Fruit fly (Drosophila melanogaster): ENCODE data around the gene CG12811.

Gene CG12811

DNA sequence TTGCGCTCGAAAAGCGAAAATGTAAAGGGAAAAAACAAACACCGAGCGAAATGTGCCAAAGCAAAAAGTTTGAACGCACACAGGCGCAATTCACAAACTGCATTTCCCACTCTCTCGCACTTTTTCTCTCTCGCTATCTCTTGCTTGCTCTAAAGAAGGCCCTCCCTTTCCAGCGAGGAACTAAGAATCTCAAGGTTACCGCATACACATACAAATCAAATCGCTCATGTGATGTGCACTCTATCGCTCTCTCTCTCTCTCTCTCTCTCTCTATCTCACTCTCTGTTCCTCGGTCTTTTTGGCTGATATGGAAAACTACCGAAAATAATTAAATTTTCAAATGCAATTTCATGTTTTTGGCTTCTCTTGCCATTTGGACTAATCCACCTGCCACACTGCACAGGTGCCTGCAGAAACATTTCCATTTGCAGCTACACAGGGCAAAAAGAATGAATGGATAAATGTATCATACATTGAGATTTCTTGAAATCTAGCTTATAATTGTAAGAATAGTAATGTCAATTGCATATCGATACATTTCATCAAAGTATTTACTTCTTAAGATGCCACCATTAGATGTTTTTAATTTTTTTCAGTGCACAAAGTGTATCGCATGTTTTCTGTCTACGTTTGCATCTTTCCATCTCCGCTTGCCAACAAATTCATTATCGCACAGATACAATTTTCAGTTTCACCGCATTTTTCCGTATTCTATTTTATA, 30.8 kb upstream of the CG12811 start (continued):
- peak; percentile 71 for TF ChIP-seq acj6 (GFP tag; optimal IDR thresholded peaks at IDR 0.05)
- peak in 1 of 2 experiments; percentile 17 for TF ChIP-seq ss (GFP tag; optimal IDR thresholded peaks at IDR 0.05)
- TF ChIP-seq esn (GFP tag; optimal IDR thresholded peaks at IDR 0.05) = peak; percentile 61
- peak; percentile 90 for TF ChIP-seq eg (GFP tag; IDR thresholded peaks at IDR 0.05)
- peak; percentile 42 for TF ChIP-seq lz (GFP tag; optimal IDR thresholded peaks at IDR 0.05)
- peak; percentile 38 for TF ChIP-seq Sox15 (GFP tag; optimal IDR thresholded peaks at IDR 0.05)
- peak; percentile 54 for TF ChIP-seq CG11762 (GFP tag; optimal IDR thresholded peaks at IDR 0.05; ENCODE audit: insufficient read depth)
- peak; percentile 25 for TF ChIP-seq CG4318 (GFP tag; optimal IDR thresholded peaks at IDR 0.05)
- peak; percentile 32 for TF ChIP-seq Blimp-1 (GFP tag; optimal IDR thresholded peaks at IDR 0.05)
- peak; percentile 74 for TF ChIP-seq Ets96B (tag; optimal IDR thresholded peaks at IDR 0.05)
- peak; percentile 79 for TF ChIP-seq net (GFP tag; optimal IDR thresholded peaks at IDR 0.05)
- peak; percentile 8 for TF ChIP-seq Hr38 (GFP tag; optimal IDR thresholded peaks at IDR 0.05)
- TF ChIP-seq CG3919 (GFP tag; optimal IDR thresholded peaks at IDR 0.05) = peak; percentile 64
- peak; percentile 32 for TF ChIP-seq CG6792 (GFP tag; optimal IDR thresholded peaks at IDR 0.05)
- TF ChIP-seq CG7368 (GFP tag; optimal IDR thresholded peaks at IDR 0.05) = peak; percentile 52
- TF ChIP-seq CG10669 (GFP tag; optimal IDR thresholded peaks at IDR 0.05) = peak; percentile 68
- peak; percentile 11 for TF ChIP-seq CG9139 (GFP tag; optimal IDR thresholded peaks at IDR 0.05)
- peak; percentile 49 for TF ChIP-seq CG6808 (GFP tag; optimal IDR thresholded peaks at IDR 0.05)
- TF ChIP-seq fd59A (GFP tag; optimal IDR thresholded peaks at IDR 0.05) = peak; percentile 70
- peak; percentile 47 for TF ChIP-seq Met (GFP tag; optimal IDR thresholded peaks at IDR 0.05)
- peak; percentile 67 for TF ChIP-seq Sox14 (GFP tag; optimal IDR thresholded peaks at IDR 0.05)
- TF ChIP-seq CG8119 (GFP tag; IDR thresholded peaks at IDR 0.05) = peak; percentile 80
- no peak for TF ChIP-seq CG11902 (GFP tag; optimal IDR thresholded peaks at IDR 0.05)
- TF ChIP-seq CG16779 (tag; optimal IDR thresholded peaks at IDR 0.05) = peak; percentile 33
- peak; percentile 80 for TF ChIP-seq OdsH (GFP tag; optimal IDR thresholded peaks at IDR 0.05)
- peak; percentile 72 for TF ChIP-seq CG3032 (tag; optimal IDR thresholded peaks at IDR 0.05)
- peak; percentile 1 for TF ChIP-seq dsx (GFP tag; optimal IDR thresholded peaks at IDR 0.05; ENCODE audit: poor library complexity, severe bottlenecking)

DNA sequence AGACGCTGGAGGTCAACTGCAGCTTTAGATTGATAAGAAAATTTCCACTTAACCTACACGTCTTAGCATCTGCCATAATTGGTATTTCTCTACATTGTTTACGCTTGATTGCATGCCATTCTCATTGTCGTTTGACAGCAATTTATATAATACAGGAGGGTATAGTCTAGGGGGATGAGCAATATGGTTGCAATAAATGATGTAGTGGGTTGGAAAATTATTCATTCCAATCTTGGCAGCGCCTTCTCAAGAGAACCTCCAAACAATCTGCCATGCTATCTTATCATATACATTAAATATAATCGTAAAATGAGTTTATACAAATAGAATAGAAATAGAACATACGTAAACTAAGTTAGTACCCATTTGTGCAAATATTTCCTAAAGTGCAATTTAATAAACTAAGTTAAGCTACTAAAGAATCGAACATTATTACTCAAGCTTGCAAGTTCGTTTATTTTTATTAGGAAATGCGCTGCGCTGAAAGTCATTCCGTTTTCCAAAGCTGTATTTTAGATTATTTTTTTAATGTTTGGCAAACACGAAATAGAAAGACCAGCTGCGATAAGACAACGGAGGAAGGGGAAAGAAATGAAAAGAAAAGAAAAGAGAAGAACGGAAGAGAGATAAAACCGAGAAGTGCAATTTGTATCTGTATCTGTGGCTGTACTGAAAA, 30.0 kb upstream of the CG12811 start:
- TF ChIP-seq CG6808 (GFP tag; optimal IDR thresholded peaks at IDR 0.05) (no peak), lz (GFP tag; optimal IDR thresholded peaks at IDR 0.05) (no peak), Eip78C (GFP tag) (no peak), CG11762 (GFP tag; optimal IDR thresholded peaks at IDR 0.05; ENCODE audit: insufficient read depth) (no peak), Blimp-1 (GFP tag; optimal IDR thresholded peaks at IDR 0.05) (no peak), vri (GFP tag; optimal IDR thresholded peaks at IDR 0.05) (no peak), CG6276 (GFP tag; optimal IDR thresholded peaks at IDR 0.05) (no peak), CG8632 (GFP tag; optimal IDR thresholded peaks at IDR 0.05) (no peak), esn (GFP tag; optimal IDR thresholded peaks at IDR 0.05) (no peak), CG3919 (GFP tag; optimal IDR thresholded peaks at IDR 0.05) (no peak), Lpt (GFP tag; optimal IDR thresholded peaks at IDR 0.05) (no peak), CG3032 (tag; optimal IDR thresholded peaks at IDR 0.05) (no peak), achi (GFP tag; optimal IDR thresholded peaks at IDR 0.05) (no peak), CG7368 (GFP tag; optimal IDR thresholded peaks at IDR 0.05) (no peak), net (GFP tag; optimal IDR thresholded peaks at IDR 0.05) (no peak), Gug (GFP tag; IDR thresholded peaks at IDR 0.05) (no peak), Eip75B (GFP tag; optimal IDR thresholded peaks at IDR 0.05) (no peak), OdsH (GFP tag; optimal IDR thresholded peaks at IDR 0.05) (no peak), CG8319 (GFP tag; optimal IDR thresholded peaks at IDR 0.05) (no peak)
